Worm (Caenorhabditis elegans): ENCODE results near the gene F14D2.8.

DNA sequence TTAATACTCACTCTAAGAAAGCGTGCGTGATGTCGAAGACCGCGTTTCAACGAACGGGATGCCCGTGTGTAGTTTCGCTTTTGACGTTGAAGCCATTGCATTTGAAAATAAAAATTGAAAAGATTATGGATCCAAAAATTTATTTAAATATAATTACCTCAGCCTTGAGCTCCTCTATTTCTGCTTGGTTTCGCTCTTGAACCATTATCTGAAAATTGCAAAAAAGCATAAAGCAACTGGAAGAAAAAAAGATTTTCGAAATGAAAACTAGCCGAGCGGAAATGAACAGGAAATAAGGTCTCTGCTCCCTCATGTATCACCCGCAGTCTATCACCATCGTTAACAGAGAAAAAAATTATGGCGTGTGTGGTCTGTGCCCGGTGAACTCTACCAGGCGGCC, 17.4 kb upstream of the F14D2.8 start, which contains the start of gene Y49F6C.6:
- TF ChIP-seq nhr-237 (tag; optimal IDR thresholded peaks at IDR 0.05) (no peak), nhr-2 (tag; optimal IDR thresholded peaks at IDR 0.05) (no peak), snpc-4 (tag; optimal IDR thresholded peaks at IDR 0.05) (no peak), nhr-12 (tag; optimal IDR thresholded peaks at IDR 0.05) (no peak), ztf-11 (tag; optimal IDR thresholded peaks at IDR 0.05) (no peak), unc-62 (GFP tag; optimal IDR thresholded peaks at IDR 0.05) (no peak), lin-13 (tag; optimal IDR thresholded peaks at IDR 0.05) (no peak), mep-1 (tag; optimal IDR thresholded peaks at IDR 0.05) (no peak), ham-2 (GFP tag; optimal IDR thresholded peaks at IDR 0.05) (no peak), M03D4.4 (tag; optimal IDR thresholded peaks at IDR 0.05) (no peak), sem-2 (GFP tag; optimal IDR thresholded peaks at IDR 0.05) (no peak), unc-120 (tag; optimal IDR thresholded peaks at IDR 0.05; ENCODE audit: poor library complexity, severe bottlenecking) (no peak), bed-3 (GFP tag; optimal IDR thresholded peaks at IDR 0.05) (no peak), ceh-39 (tag; optimal IDR thresholded peaks at IDR 0.05) (no peak)

All from whole organism, mixed stage, embryonic.